Fruit fly (Drosophila melanogaster) whole organism, embryonic: Measurements from ENCODE around the gene CG11600.

Source experiments
- CG10147 ChIP-seq: fragments of 200-800 bp; sonication (Bioruptor generic); optimal IDR thresholded peaks from 2 replicates; lab custom pipeline; 2019; ENCODE audit warnings: missing biosample characterization, mild to moderate bottlenecking, missing genetic modification characterization, moderate library complexity
- CG1233 ChIP-seq: fragments of 200-800 bp; sonication (Bioruptor generic); optimal IDR thresholded peaks from 4 replicates; lab custom pipeline; 2018; ENCODE audit warnings: missing biosample characterization, mild to moderate bottlenecking, missing genetic modification characterization
- CG12659 ChIP-seq: fragments of 200-800 bp; sonication (Bioruptor generic); optimal IDR thresholded peaks from 3 replicates; lab custom pipeline; 2017; ENCODE audit warnings: mild to moderate bottlenecking, missing biosample characterization, missing genetic modification reagents, missing genetic modification characterization
- CG12769 ChIP-seq: fragments of 200-800 bp; sonication (Bioruptor generic); optimal IDR thresholded peaks from 2 replicates; lab custom pipeline; 2019; ENCODE audit warnings: missing biosample characterization, mild to moderate bottlenecking, missing genetic modification characterization, moderate library complexity
- CG13287 ChIP-seq: fragments of 200-800 bp; sonication (Bioruptor generic); IDR thresholded peaks from 2 replicates; pipeline ENCODE4 v1.3.6; 2022; ENCODE audit warnings: missing biosample characterization, missing genetic modification characterization; ENCODE audit not compliant: partially characterized antibody
- CG13424 ChIP-seq: fragments of 200-800 bp; sonication (Bioruptor generic); optimal IDR thresholded peaks from 2 replicates; lab custom pipeline; 2019; ENCODE audit warnings: missing biosample characterization, mild to moderate bottlenecking, missing genetic modification characterization, moderate library complexity
- CG17612 ChIP-seq: fragments of 200-800 bp; sonication (Bioruptor generic); IDR thresholded peaks from 2 replicates; pipeline ENCODE4 v1.3.6; 2022; ENCODE audit warnings: missing biosample characterization, missing genetic modification characterization
- CG2889 ChIP-seq: fragments of 200-800 bp; sonication (Bioruptor generic); IDR thresholded peaks from 3 replicates; pipeline ENCODE4 v1.3.6; 2022; ENCODE audit warnings: missing biosample characterization, missing genetic modification characterization
- CG32772 ChIP-seq: fragments of 200-800 bp; sonication (Bioruptor generic); IDR thresholded peaks from 2 replicates; pipeline ENCODE4 v1.3.6; 2022; ENCODE audit warnings: missing biosample characterization, missing genetic modification characterization
- CG3838 ChIP-seq: fragments of 200-800 bp; sonication (Bioruptor generic); optimal IDR thresholded peaks from 3 replicates; lab custom pipeline; 2016; ENCODE audit warnings: missing biosample characterization, missing genetic modification characterization
- CG43689 ChIP-seq: fragments of 200-800 bp; sonication (Bioruptor generic); IDR thresholded peaks from 2 replicates; pipeline ENCODE4 v1.3.6; 2022; ENCODE audit warnings: missing biosample characterization, missing genetic modification characterization
- CG6272 ChIP-seq: fragments of 200-800 bp; sonication (Bioruptor generic); IDR thresholded peaks from 2 replicates; pipeline ENCODE4 v1.3.6; 2022; ENCODE audit warnings: missing biosample characterization, missing genetic modification characterization
- CG6654 ChIP-seq: fragments of 200-800 bp; sonication (Bioruptor generic); optimal IDR thresholded peaks from 2 replicates; lab custom pipeline; 2017; ENCODE audit warnings: missing biosample characterization, mild to moderate bottlenecking, missing genetic modification characterization
- CG6813 ChIP-seq: fragments of 200-800 bp; sonication (Bioruptor generic); optimal IDR thresholded peaks from 2 replicates; lab custom pipeline; 2017; ENCODE audit warnings: missing biosample characterization, missing genetic modification characterization, mild to moderate bottlenecking, moderate library complexity, missing genetic modification reagents
- CG7745 ChIP-seq: fragments of 200-800 bp; sonication (Bioruptor generic); optimal IDR thresholded peaks from 2 replicates; lab custom pipeline; 2018; ENCODE audit warnings: missing biosample characterization, mild to moderate bottlenecking, missing genetic modification characterization, moderate library complexity
- CG7928 ChIP-seq: fragments of 200-800 bp; sonication (Bioruptor generic); optimal IDR thresholded peaks from 2 replicates; lab custom pipeline; 2017; ENCODE audit warnings: missing biosample characterization, mild to moderate bottlenecking, missing genetic modification characterization
- CG8924 ChIP-seq: fragments of 200-800 bp; optimal IDR thresholded peaks from 3 replicates; lab custom pipeline; 2019; ENCODE audit warnings: missing biosample characterization, mild to moderate bottlenecking, missing genetic modification characterization, moderate library complexity
- CHES-1-like ChIP-seq: fragments of 200-800 bp; sonication (Bioruptor generic); optimal IDR thresholded peaks from 2 replicates; lab custom pipeline; 2016; ENCODE audit warnings: missing biosample characterization, missing genetic modification characterization
- D ChIP-seq, 2 experiments: fragments of 200-800 bp in 1 of 2; fragments of >200 bp in 1 of 2; sonication (Bioruptor generic) in 1 of 2; optimal IDR thresholded peaks; 2 replicates in 1 of 2; 3 replicates in 1 of 2; lab custom pipeline; 2017; ENCODE audit warnings: mild to moderate bottlenecking in 1 of 2, missing biosample characterization in 1 of 2, missing genetic modification characterization in 1 of 2, missing genetic modification reagents in 1 of 2
- E2f2 ChIP-seq: fragments of 200-800 bp; sonication (Bioruptor generic); IDR thresholded peaks from 2 replicates; pipeline ENCODE4 v1.3.6; 2022; ENCODE audit warnings: missing biosample characterization, missing genetic modification characterization
- HHEX ChIP-seq: fragments of 200-800 bp; sonication (Bioruptor generic); optimal IDR thresholded peaks from 3 replicates; lab custom pipeline; 2017; ENCODE audit warnings: missing biosample characterization, mild to moderate bottlenecking, missing genetic modification characterization, missing genetic modification reagents
- HmgZ ChIP-seq: fragments of 200-800 bp; sonication (Bioruptor generic); optimal IDR thresholded peaks from 2 replicates; lab custom pipeline; 2018; ENCODE audit warnings: missing biosample characterization, mild to moderate bottlenecking, missing genetic modification characterization
- Hr78 ChIP-seq, 2 experiments: fragments of 200-800 bp in 1 of 2; fragments of >200 bp in 1 of 2; sonication (Bioruptor generic) in 1 of 2; optimal IDR thresholded peaks; 2 replicates each; lab custom pipeline; 2017 to 2019; ENCODE audit warnings: missing biosample characterization in 2 of 2, missing genetic modification characterization in 2 of 2, mild to moderate bottlenecking in 1 of 2, moderate library complexity in 1 of 2
- Med ChIP-seq: fragments of 200-800 bp; sonication (Bioruptor generic); peaks from one replicate; lab custom pipeline; 2016; ENCODE audit warnings: missing biosample characterization, missing genetic modification characterization, mild to moderate bottlenecking, inconsistent platforms, moderate library complexity
- Opbp ChIP-seq: fragments of 200-800 bp; sonication (Bioruptor generic); IDR thresholded peaks from 3 replicates; pipeline ENCODE4 v1.3.6; 2022; ENCODE audit warnings: missing biosample characterization, missing genetic modification characterization; ENCODE audit not compliant: partially characterized antibody
- Sox102F ChIP-seq: fragments of 200-800 bp; sonication (Bioruptor generic); optimal IDR thresholded peaks from 2 replicates; lab custom pipeline; 2018; ENCODE audit warnings: missing biosample characterization, mild to moderate bottlenecking, missing genetic modification characterization, moderate library complexity
- Stat92E ChIP-seq, 3 experiments: fragments of >200 bp in 2 of 3; fragments of 200-800 bp in 1 of 3; sonication (Bioruptor generic) in 1 of 3; optimal IDR thresholded peaks; 2 replicates each; lab custom pipeline; 2017 to 2019; ENCODE audit warnings: missing biosample characterization in 3 of 3, missing genetic modification characterization in 3 of 3, mild to moderate bottlenecking in 1 of 3, moderate library complexity in 1 of 3
- YL-1 ChIP-seq: fragments of 200-800 bp; sonication (Bioruptor generic); optimal IDR thresholded peaks from 3 replicates; lab custom pipeline; 2017; ENCODE audit warnings: missing biosample characterization, mild to moderate bottlenecking, missing genetic modification characterization
- ase ChIP-seq: fragments of 200-800 bp; sonication (Bioruptor generic); IDR thresholded peaks from 3 replicates; pipeline ENCODE4 v1.3.6; 2022; ENCODE audit warnings: missing biosample characterization, missing genetic modification characterization
- az2 ChIP-seq: fragments of 200-800 bp; sonication (Bioruptor generic); optimal IDR thresholded peaks from 3 replicates; lab custom pipeline; 2016; ENCODE audit warnings: missing biosample characterization, missing genetic modification characterization
- cad ChIP-seq: fragments of >200 bp; optimal IDR thresholded peaks from 2 replicates; lab custom pipeline; 2017; ENCODE audit warnings: missing biosample characterization, missing genetic modification characterization
- cg ChIP-seq: fragments of 200-800 bp; sonication (Bioruptor generic); optimal IDR thresholded peaks from 3 replicates; lab custom pipeline; 2019; ENCODE audit warnings: missing biosample characterization, mild to moderate bottlenecking, missing genetic modification characterization, moderate library complexity
- crol ChIP-seq: fragments of 200-800 bp; sonication (Bioruptor generic); IDR thresholded peaks from 2 replicates; pipeline ENCODE4 v1.3.6; 2022; ENCODE audit warnings: missing biosample characterization, missing genetic modification characterization
- dmrt11E ChIP-seq: fragments of 200-800 bp; sonication (Bioruptor generic); optimal IDR thresholded peaks from 3 replicates; lab custom pipeline; 2018; ENCODE audit warnings: missing biosample characterization, mild to moderate bottlenecking, missing genetic modification characterization, moderate library complexity
- eyg ChIP-seq: fragments of 200-800 bp; sonication (Bioruptor generic); optimal IDR thresholded peaks from 3 replicates; lab custom pipeline; 2016; ENCODE audit warnings: missing biosample characterization, missing genetic modification characterization
- gsb-n ChIP-seq: fragments of 200-800 bp; sonication (Bioruptor generic); optimal IDR thresholded peaks from 3 replicates; lab custom pipeline; 2018; ENCODE audit warnings: missing biosample characterization, mild to moderate bottlenecking, missing genetic modification characterization
- kah ChIP-seq: fragments of 200-800 bp; sonication (Bioruptor generic); optimal IDR thresholded peaks from 2 replicates; lab custom pipeline; 2018; ENCODE audit warnings: missing biosample characterization, mild to moderate bottlenecking, missing genetic modification characterization
- kni ChIP-seq: fragments of 200-800 bp; sonication (Bioruptor generic); optimal IDR thresholded peaks from 3 replicates; lab custom pipeline; 2017; ENCODE audit warnings: mild to moderate bottlenecking, missing biosample characterization, missing genetic modification reagents, missing genetic modification characterization
- oc ChIP-seq: fragments of 200-800 bp; sonication (Bioruptor generic); optimal IDR thresholded peaks from 2 replicates; lab custom pipeline; 2018; ENCODE audit warnings: missing biosample characterization, mild to moderate bottlenecking, missing genetic modification characterization, moderate library complexity
- pros ChIP-seq: fragments of 200-800 bp; sonication (Bioruptor generic); optimal IDR thresholded peaks from 3 replicates; lab custom pipeline; 2019; ENCODE audit warnings: missing biosample characterization, mild to moderate bottlenecking, missing genetic modification characterization, moderate library complexity
- rib ChIP-seq: fragments of 200-800 bp; sonication (Bioruptor generic); IDR thresholded peaks from 2 replicates; pipeline ENCODE4 v1.3.6; 2022; ENCODE audit warnings: missing biosample characterization, missing genetic modification characterization
- sd ChIP-seq: fragments of 200-800 bp; sonication (Bioruptor generic); optimal IDR thresholded peaks from 3 replicates; lab custom pipeline; 2018; ENCODE audit warnings: missing biosample characterization, mild to moderate bottlenecking, missing genetic modification characterization, moderate library complexity
- seq ChIP-seq: fragments of 200-800 bp; sonication (Bioruptor generic); IDR thresholded peaks from 2 replicates; pipeline ENCODE4 v1.3.6; 2022; ENCODE audit warnings: missing biosample characterization, missing genetic modification characterization
- slp2 ChIP-seq: fragments of 200-800 bp; sonication (Bioruptor generic); optimal IDR thresholded peaks from 2 replicates; lab custom pipeline; 2016; ENCODE audit warnings: missing biosample characterization, missing genetic modification characterization
- zen ChIP-seq: fragments of 200-800 bp; sonication (Bioruptor generic); optimal IDR thresholded peaks from 3 replicates; lab custom pipeline; 2018; ENCODE audit warnings: missing biosample characterization, mild to moderate bottlenecking, missing genetic modification characterization, moderate library complexity
- zen2 ChIP-seq: fragments of 200-800 bp; sonication (Bioruptor generic); IDR thresholded peaks from 3 replicates; pipeline ENCODE4 v1.3.6; 2022; ENCODE audit warnings: missing biosample characterization, missing genetic modification characterization; ENCODE audit not compliant: partially characterized antibody
- zfh1 ChIP-seq: fragments of 200-800 bp; sonication (Bioruptor generic); IDR thresholded peaks from 3 replicates; pipeline ENCODE4 v1.3.6; 2022; ENCODE audit warnings: missing biosample characterization, missing genetic modification characterization

Gene CG11600

dm6 chr3R:12649099-12650029 lies 13.0 kb downstream of the CG11600 start (continued):
- TF ChIP-seq CG13287 (GFP tag; lab: Robert Waterston, UW) (no peak), CG17612 (GFP tag; lab: Robert Waterston, UW) (no peak), slp2 (GFP tag; lab: Kevin White, UChicago) (no peak), YL-1 (GFP tag; lab: Kevin White, UChicago) (no peak), Opbp (0 out of 3 replicates have a peak, but pooled peaks have one; percentile 12), gsb-n (tag; lab: Kevin White, UChicago) (peak; percentile 57), eyg (GFP tag; lab: Kevin White, UChicago) (no peak), CG7928 (GFP tag; lab: Kevin White, UChicago) (no peak), zen (peak; percentile 63), CG43689 (GFP tag; lab: Robert Waterston, UW) (no peak), Stat92E (GFP tag; optimal IDR thresholded peaks at IDR 0.05; lab: Kevin White, UChicago) (peak in 1 of 3 experiments; percentile 98), Hr78 (GFP tag; optimal IDR thresholded peaks at IDR 0.05; lab: Kevin White, UChicago) (peak in 1 of 2 experiments; percentile 42), kah (peak; percentile 33), CG3838 (GFP tag; lab: Kevin White, UChicago) (no peak), CG12769 (tag; lab: Kevin White, UChicago) (peak; percentile 30), HHEX (GFP tag; lab: Kevin White, UChicago) (no peak), CG6654 (GFP tag; lab: Kevin White, UChicago) (no peak), CG6272 (no peak), CG2889 (GFP tag; lab: Robert Waterston, UW) (no peak), CG13424 (tag; lab: Kevin White, UChicago) (no peak), Sox102F (GFP tag; lab: Kevin White, UChicago) (no peak), CHES-1-like (no peak), D (optimal IDR thresholded peaks at IDR 0.05; lab: Kevin White, UChicago) (peak; percentile 90), D (GFP tag; optimal IDR thresholded peaks at IDR 0.05; lab: Kevin White, UChicago) (no peak), CG7745 (tag; lab: Kevin White, UChicago) (peak; percentile 58), cg (GFP tag; lab: Kevin White, UChicago) (peak; percentile 10), HmgZ (tag; lab: Kevin White, UChicago) (no peak), zen2 (GFP tag; lab: Robert Waterston, UW) (no peak), oc (peak; percentile 35), Med (peak; percentile 40), CG12659 (GFP tag; lab: Kevin White, UChicago) (no peak), CG6813 (GFP tag; lab: Kevin White, UChicago) (no peak), sd (tag; lab: Kevin White, UChicago) (peak; percentile 93), CG32772 (GFP tag; lab: Robert Waterston, UW) (no peak), kni (peak; percentile 94), cad (GFP tag; lab: Kevin White, UChicago) (peak; percentile 34), crol (peak; percentile 74; the same call in 1 of the 2 replicates), CG10147 (GFP tag; lab: Kevin White, UChicago) (no peak), pros (GFP tag; lab: Kevin White, UChicago) (peak; percentile 75), seq (GFP tag; lab: Robert Waterston, UW) (no peak), CG1233 (no peak), dmrt11E (tag; lab: Kevin White, UChicago) (no peak), az2 (GFP tag; lab: Kevin White, UChicago) (no peak), CG8924 (tag; lab: Kevin White, UChicago) (no peak), ase (GFP tag; lab: Robert Waterston, UW) (no peak), zfh1 (GFP tag; lab: Robert Waterston, UW) (0 out of 3 replicates have a peak, but pooled peaks have one; percentile 15), rib (no peak), E2f2 (no peak)
